Fruit fly (Drosophila melanogaster): ENCODE data around the gene Nepl19.
A peak's percentile ranks its signal among the peaks of the same experiment; 100 is the strongest.

The Nepl19 gene

DNA sequence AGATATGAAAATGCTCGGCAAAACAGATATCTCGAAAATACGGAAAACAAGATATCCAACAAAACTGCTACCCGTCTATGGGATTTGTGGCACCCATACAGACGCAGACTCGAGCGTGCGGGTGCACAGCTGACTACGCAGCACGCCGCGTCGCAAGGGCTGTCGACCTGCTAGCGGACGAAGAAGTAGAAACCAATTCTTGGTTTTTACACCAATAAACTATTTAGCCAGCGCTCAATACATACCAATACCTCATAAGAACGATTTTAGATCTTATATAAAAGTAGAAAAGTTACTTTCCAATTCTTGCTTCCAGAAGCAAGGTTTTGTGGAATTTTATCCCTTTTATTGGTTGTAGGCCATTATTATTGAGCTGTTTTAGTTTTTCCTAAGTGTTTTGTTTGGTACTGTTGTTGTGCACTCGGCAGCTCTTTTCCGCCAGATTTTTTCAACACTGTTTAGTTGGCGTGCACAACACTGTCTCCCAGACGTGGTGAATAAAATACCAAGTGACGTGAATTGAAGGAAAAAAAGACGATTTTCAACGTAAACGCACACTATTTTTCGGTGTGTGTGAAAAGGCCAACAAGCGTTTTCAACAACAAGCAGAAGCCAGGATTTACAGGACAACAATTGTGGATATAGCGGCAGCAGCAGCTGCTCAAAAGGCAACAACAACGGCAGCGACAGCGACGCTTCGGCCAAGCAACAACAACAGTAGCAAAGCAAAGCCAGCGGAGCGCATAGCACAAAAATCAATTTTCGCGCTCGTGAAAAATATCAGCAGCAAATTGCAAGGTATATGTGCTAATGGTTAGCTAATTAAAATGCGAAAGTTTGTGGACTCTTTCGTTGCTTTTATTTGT is 8.9 kb upstream of the Nepl19 start (continued):
- TF ChIP-seq CG4854 (GFP tag; optimal IDR thresholded peaks at IDR 0.05) (peak; percentile 70), twi (tag; optimal IDR thresholded peaks at IDR 0.05) (peak; percentile 38), lbe (GFP tag; optimal IDR thresholded peaks at IDR 0.05) (peak; percentile 68), salm (tag; optimal IDR thresholded peaks at IDR 0.05) (peak; percentile 34), Nf-YB (GFP tag; optimal IDR thresholded peaks at IDR 0.05) (peak; percentile 32), Myb (GFP tag; optimal IDR thresholded peaks at IDR 0.05) (peak; percentile 77), Antp (GFP tag; optimal IDR thresholded peaks at IDR 0.05) (peak; percentile 91), NfI (GFP tag; optimal IDR thresholded peaks at IDR 0.05) (peak; percentile 88), CG12299 (tag; optimal IDR thresholded peaks at IDR 0.05) (peak; percentile 50), MESR4 (GFP tag; optimal IDR thresholded peaks at IDR 0.05) (peak; percentile 67), HLHmδ (GFP tag; optimal IDR thresholded peaks at IDR 0.05) (no peak), CG3065 (GFP tag; optimal IDR thresholded peaks at IDR 0.05) (peak; percentile 4), CG17385 (GFP tag; optimal IDR thresholded peaks at IDR 0.05) (peak; percentile 77), lov (optimal IDR thresholded peaks at IDR 0.05) (no peak), lov (GFP tag; IDR thresholded peaks at IDR 0.05) (no peak; the same call in 2 of the 3 replicates), insv (GFP tag; optimal IDR thresholded peaks at IDR 0.05) (peak in 1 of 2 experiments; percentile 30), Nf-YC (tag; optimal IDR thresholded peaks at IDR 0.05) (peak; percentile 77), BEAF-32 (GFP tag; optimal IDR thresholded peaks at IDR 0.05) (peak; percentile 39), Side (GFP tag; optimal IDR thresholded peaks at IDR 0.05) (peak; percentile 80), CG1024 (GFP tag; IDR thresholded peaks at IDR 0.05) (0 out of 2 replicates have a peak, but pooled peaks have one; percentile 31), MBD-R2 (GFP tag; IDR thresholded peaks at IDR 0.05) (peak; percentile 32), Meics (GFP tag; optimal IDR thresholded peaks at IDR 0.05) (peak; percentile 87), CG17359 (tag; optimal IDR thresholded peaks at IDR 0.05) (peak; percentile 77), ewg (GFP tag; optimal IDR thresholded peaks at IDR 0.05) (peak; percentile 95), CG17361 (GFP tag; IDR thresholded peaks at IDR 0.05) (peak; percentile 81), CG18764 (GFP tag; optimal IDR thresholded peaks at IDR 0.05) (peak; percentile 85), sc (optimal IDR thresholded peaks at IDR 0.05) (no peak), sc (GFP tag; optimal IDR thresholded peaks at IDR 0.05) (peak; percentile 32), CG7372 (GFP tag; IDR thresholded peaks at IDR 0.05) (peak; percentile 73), sima (GFP tag; optimal IDR thresholded peaks at IDR 0.05) (no peak), trem (tag; optimal IDR thresholded peaks at IDR 0.05) (peak; percentile 54), Taf1 (GFP tag; IDR thresholded peaks at IDR 0.05) (peak; percentile 44; the same call in 1 of the 2 replicates), kay (GFP tag; optimal IDR thresholded peaks at IDR 0.05) (peak; percentile 78), CG4707 (GFP tag; optimal IDR thresholded peaks at IDR 0.05) (no peak), CG3407 (GFP tag; optimal IDR thresholded peaks at IDR 0.05) (peak; percentile 34), CG15011 (GFP tag; optimal IDR thresholded peaks at IDR 0.05) (peak; percentile 57), pita (GFP tag; optimal IDR thresholded peaks at IDR 0.05) (no peak), corto (GFP tag; optimal IDR thresholded peaks at IDR 0.05) (no peak), sim (GFP tag; IDR thresholded peaks at IDR 0.05) (no peak), zf30C (GFP tag; optimal IDR thresholded peaks at IDR 0.05) (no peak), unc-4 (GFP tag; IDR thresholded peaks at IDR 0.05; ENCODE audit: partially characterized antibody) (no peak), CG12659 (GFP tag; optimal IDR thresholded peaks at IDR 0.05) (peak; percentile 90), CG17612 (GFP tag; IDR thresholded peaks at IDR 0.05) (peak; percentile 62; the same call in 1 of the 2 replicates), CG6272 (GFP tag; IDR thresholded peaks at IDR 0.05) (peak; percentile 64), oc (tag; optimal IDR thresholded peaks at IDR 0.05) (no peak), Poxn (GFP tag; IDR thresholded peaks at IDR 0.05) (peak; percentile 46), Scr (GFP tag; IDR thresholded peaks at IDR 0.05; ENCODE audit: partially characterized antibody) (no peak), CG9797 (GFP tag; optimal IDR thresholded peaks at IDR 0.05) (peak; percentile 33), CG12219 (GFP tag; optimal IDR thresholded peaks at IDR 0.05) (peak; percentile 47)

Measured in whole organism, embryonic.